Fruit fly (Drosophila melanogaster) whole organism, embryonic: ENCODE measurements around the gene CG9920.

Experiments used
- BEAF-32 ChIP-seq: fragments of 200-800 bp; sonication (Bioruptor generic); optimal IDR thresholded peaks from 3 replicates; lab custom pipeline; 2017; ENCODE audit warnings: missing biosample characterization, missing genetic modification characterization, mild to moderate bottlenecking, moderate library complexity, missing genetic modification reagents
- CG10321 ChIP-seq: fragments of 200-800 bp; sonication (Bioruptor generic); IDR thresholded peaks from 2 replicates; pipeline ENCODE4 v1.3.6; 2022; ENCODE audit warnings: missing biosample characterization, missing genetic modification characterization
- CG10979 ChIP-seq: fragments of 200-800 bp; sonication (Bioruptor generic); optimal IDR thresholded peaks from 2 replicates; lab custom pipeline; 2018; ENCODE audit warnings: missing biosample characterization, mild to moderate bottlenecking, missing genetic modification characterization, moderate library complexity
- CG11560 ChIP-seq: fragments of 200-800 bp; sonication (Bioruptor generic); IDR thresholded peaks from 3 replicates; pipeline ENCODE4 v1.3.6; 2022; ENCODE audit warnings: missing biosample characterization, missing genetic modification characterization
- CG13424 ChIP-seq: fragments of 200-800 bp; sonication (Bioruptor generic); optimal IDR thresholded peaks from 2 replicates; lab custom pipeline; 2019; ENCODE audit warnings: missing biosample characterization, mild to moderate bottlenecking, missing genetic modification characterization, moderate library complexity
- CG1647 ChIP-seq: fragments of 200-800 bp; sonication (Bioruptor generic); optimal IDR thresholded peaks from 3 replicates; lab custom pipeline; 2016; ENCODE audit warnings: missing biosample characterization, missing genetic modification characterization
- CG18476 ChIP-seq: fragments of 200-800 bp; sonication (Bioruptor generic); optimal IDR thresholded peaks from 2 replicates; lab custom pipeline; 2016; ENCODE audit warnings: missing biosample characterization, mild to moderate bottlenecking, missing genetic modification characterization
- CG2678 ChIP-seq: fragments of 200-800 bp; sonication (Bioruptor generic); optimal IDR thresholded peaks from 3 replicates; lab custom pipeline; 2019; ENCODE audit warnings: missing biosample characterization, mild to moderate bottlenecking, missing genetic modification characterization, moderate library complexity
- CG31365 ChIP-seq: fragments of 200-800 bp; sonication (Bioruptor generic); optimal IDR thresholded peaks from 2 replicates; lab custom pipeline; 2018; ENCODE audit warnings: missing biosample characterization, mild to moderate bottlenecking, missing genetic modification characterization
- CG34422 ChIP-seq: fragments of 200-800 bp; sonication (Bioruptor generic); IDR thresholded peaks from 3 replicates; pipeline ENCODE4 v1.3.6; 2022; ENCODE audit warnings: missing biosample characterization, missing genetic modification characterization
- CG3847 ChIP-seq: fragments of 200-800 bp; sonication (Bioruptor generic); IDR thresholded peaks from 2 replicates; pipeline ENCODE4 v1.3.6; 2022; ENCODE audit warnings: missing biosample characterization, missing genetic modification characterization
- CG4424 ChIP-seq: fragments of 200-800 bp; sonication (Bioruptor generic); optimal IDR thresholded peaks from 3 replicates; lab custom pipeline; 2016; ENCODE audit warnings: missing biosample characterization, missing genetic modification characterization
- CG4707 ChIP-seq: fragments of 200-800 bp; sonication (Bioruptor generic); optimal IDR thresholded peaks from 2 replicates; lab custom pipeline; 2018; ENCODE audit warnings: missing biosample characterization, mild to moderate bottlenecking, missing genetic modification characterization, moderate library complexity
- CG7271 ChIP-seq: fragments of 200-800 bp; sonication (Bioruptor generic); optimal IDR thresholded peaks from 2 replicates; lab custom pipeline; 2018; ENCODE audit warnings: missing biosample characterization, mild to moderate bottlenecking, missing genetic modification characterization, moderate library complexity
- CG7556 ChIP-seq: fragments of 200-800 bp; sonication (Bioruptor generic); optimal IDR thresholded peaks from 2 replicates; lab custom pipeline; 2017; ENCODE audit warnings: missing biosample characterization, mild to moderate bottlenecking, missing genetic modification characterization
- CG7839 ChIP-seq: fragments of 200-800 bp; sonication (Bioruptor generic); optimal IDR thresholded peaks from 3 replicates; lab custom pipeline; 2018; ENCODE audit warnings: missing biosample characterization, mild to moderate bottlenecking, missing genetic modification characterization, moderate library complexity
- CG8290 ChIP-seq, 3 experiments: fragments of 200-800 bp; sonication (Bioruptor generic); optimal IDR thresholded peaks; 2 replicates each; lab custom pipeline; 2016 to 2019; ENCODE audit warnings: missing biosample characterization in 3 of 3, missing genetic modification characterization in 3 of 3, mild to moderate bottlenecking in 2 of 3, moderate library complexity in 1 of 3
- CG9932 ChIP-seq: fragments of 200-800 bp; sonication (Bioruptor generic); IDR thresholded peaks from 2 replicates; pipeline ENCODE4 v1.3.6; 2022; ENCODE audit warnings: missing biosample characterization, missing genetic modification characterization
- CTCF ChIP-seq: fragments of 200-800 bp; sonication (Bioruptor generic); optimal IDR thresholded peaks from 2 replicates; lab custom pipeline; 2017; ENCODE audit warnings: missing biosample characterization, mild to moderate bottlenecking, missing genetic modification characterization, moderate library complexity
- Deaf1 ChIP-seq: fragments of 200-800 bp; optimal IDR thresholded peaks from 3 replicates; lab custom pipeline; 2019; ENCODE audit warnings: missing biosample characterization, mild to moderate bottlenecking, missing genetic modification characterization, moderate library complexity
- Dp ChIP-seq: fragments of 200-800 bp; sonication (Bioruptor generic); optimal IDR thresholded peaks from 2 replicates; lab custom pipeline; 2018; ENCODE audit warnings: missing biosample characterization, mild to moderate bottlenecking, missing genetic modification characterization, moderate library complexity
- E2f1 ChIP-seq: fragments of 200-800 bp; sonication (Bioruptor generic); IDR thresholded peaks from 2 replicates; pipeline ENCODE4 v1.3.6; 2022; ENCODE audit warnings: missing biosample characterization, missing genetic modification characterization
- Gsc ChIP-seq: fragments of 200-800 bp; sonication (Bioruptor generic); IDR thresholded peaks from 2 replicates; pipeline ENCODE4 v1.3.6; 2022; ENCODE audit warnings: missing biosample characterization, missing genetic modification characterization
- H15 ChIP-seq: fragments of 200-800 bp; sonication (Bioruptor generic); IDR thresholded peaks from 3 replicates; pipeline ENCODE4 v1.3.6; 2022; ENCODE audit warnings: missing biosample characterization, missing genetic modification characterization
- HLH3B ChIP-seq: fragments of 200-800 bp; sonication (Bioruptor generic); IDR thresholded peaks from 2 replicates; pipeline ENCODE4 v1.3.6; 2022; ENCODE audit warnings: missing biosample characterization, missing genetic modification characterization
- Neu2 ChIP-seq: fragments of 200-800 bp; sonication (Bioruptor generic); optimal IDR thresholded peaks from 3 replicates; lab custom pipeline; 2016; ENCODE audit warnings: missing biosample characterization, missing genetic modification characterization, borderline replicate concordance
- Nf-YC ChIP-seq: fragments of 200-800 bp; optimal IDR thresholded peaks from 3 replicates; lab custom pipeline; 2019; ENCODE audit warnings: missing biosample characterization, mild to moderate bottlenecking, missing genetic modification characterization, moderate library complexity
- NfI ChIP-seq: fragments of 200-800 bp; sonication (Bioruptor generic); optimal IDR thresholded peaks from 3 replicates; lab custom pipeline; 2018; ENCODE audit warnings: missing biosample characterization, mild to moderate bottlenecking, missing genetic modification characterization, moderate library complexity
- Oaz ChIP-seq: fragments of 200-800 bp; sonication (Bioruptor generic); IDR thresholded peaks from 2 replicates; pipeline ENCODE4 v1.3.6; 2022; ENCODE audit warnings: missing biosample characterization, missing genetic modification characterization
- Ptx1 ChIP-seq: fragments of 200-800 bp; sonication (Bioruptor generic); IDR thresholded peaks from 2 replicates; pipeline ENCODE4 v1.3.6; 2022; ENCODE audit warnings: missing biosample characterization, missing genetic modification characterization
- Spps ChIP-seq: fragments of 200-800 bp; sonication (Bioruptor generic); optimal IDR thresholded peaks from 2 replicates; lab custom pipeline; 2018; ENCODE audit warnings: missing biosample characterization, mild to moderate bottlenecking, missing genetic modification characterization
- Usf ChIP-seq: fragments of 200-800 bp; sonication (Bioruptor generic); optimal IDR thresholded peaks from 2 replicates; lab custom pipeline; 2017; ENCODE audit warnings: missing genotype, missing biosample characterization, missing genetic modification characterization
- amos ChIP-seq: fragments of 200-800 bp; sonication (Bioruptor generic); IDR thresholded peaks from 2 replicates; pipeline ENCODE4 v1.3.6; 2022; ENCODE audit warnings: missing biosample characterization, missing genetic modification characterization; ENCODE audit not compliant: partially characterized antibody
- ase ChIP-seq: fragments of 200-800 bp; sonication (Bioruptor generic); IDR thresholded peaks from 3 replicates; pipeline ENCODE4 v1.3.6; 2022; ENCODE audit warnings: missing biosample characterization, missing genetic modification characterization
- bigmax ChIP-seq: fragments of 200-800 bp; sonication (Bioruptor generic); optimal IDR thresholded peaks from 2 replicates; lab custom pipeline; 2018; ENCODE audit warnings: missing biosample characterization, mild to moderate bottlenecking, missing genetic modification characterization
- br ChIP-seq: fragments of >200 bp; optimal IDR thresholded peaks from 2 replicates; lab custom pipeline; 2017
- chif ChIP-seq, 2 experiments: fragments of 200-800 bp; sonication (Bioruptor generic); optimal IDR thresholded peaks; 3 replicates each; lab custom pipeline; 2016; ENCODE audit warnings: missing biosample characterization in 2 of 2, missing genetic modification characterization in 2 of 2
- danr ChIP-seq: fragments of 200-800 bp; sonication (Bioruptor generic); IDR thresholded peaks from 2 replicates; pipeline ENCODE4 v1.3.6; 2022; ENCODE audit warnings: missing biosample characterization, missing genetic modification characterization
- gsb-n ChIP-seq: fragments of 200-800 bp; sonication (Bioruptor generic); optimal IDR thresholded peaks from 3 replicates; lab custom pipeline; 2018; ENCODE audit warnings: missing biosample characterization, mild to moderate bottlenecking, missing genetic modification characterization
- hb ChIP-seq: fragments of 200-800 bp; sonication (Bioruptor generic); IDR thresholded peaks from 3 replicates; pipeline ENCODE4 v1.3.6; 2022; ENCODE audit warnings: missing biosample characterization, missing genetic modification characterization; ENCODE audit not compliant: partially characterized antibody
- ind ChIP-seq: fragments of 200-800 bp; sonication (Bioruptor generic); optimal IDR thresholded peaks from 3 replicates; lab custom pipeline; 2016; ENCODE audit warnings: missing biosample characterization, missing genetic modification characterization
- lola ChIP-seq, 3 experiments: fragments of >200 bp in 2 of 3; fragments of 200-800 bp in 1 of 3; sonication (Bioruptor generic) in 1 of 3; optimal IDR thresholded peaks; 2 replicates each; lab custom pipeline; 2017 to 2019; ENCODE audit warnings: missing biosample characterization in 3 of 3, missing genetic modification characterization in 3 of 3, mild to moderate bottlenecking in 1 of 3, moderate library complexity in 1 of 3
- luna ChIP-seq: fragments of 200-800 bp; sonication (Bioruptor generic); optimal IDR thresholded peaks from 2 replicates; lab custom pipeline; 2016; ENCODE audit warnings: missing biosample characterization, missing genetic modification characterization
- maf-S ChIP-seq: fragments of 200-800 bp; sonication (Bioruptor generic); optimal IDR thresholded peaks from 2 replicates; lab custom pipeline; 2016; ENCODE audit warnings: missing biosample characterization, missing genetic modification characterization
- mld ChIP-seq: fragments of 200-800 bp; sonication (Bioruptor generic); IDR thresholded peaks from 3 replicates; pipeline ENCODE4 v1.3.6; 2022; ENCODE audit warnings: missing biosample characterization, missing genetic modification characterization; ENCODE audit not compliant: partially characterized antibody
- sens-2 ChIP-seq: fragments of 200-800 bp; sonication (Bioruptor generic); IDR thresholded peaks from 2 replicates; pipeline ENCODE4 v1.3.6; 2022; ENCODE audit warnings: missing biosample characterization, missing genetic modification characterization
- slbo ChIP-seq: fragments of 200-800 bp; sonication (Bioruptor generic); IDR thresholded peaks from 2 replicates; pipeline ENCODE4 v1.3.6; 2022; ENCODE audit warnings: missing biosample characterization, missing genetic modification characterization
- tio ChIP-seq: fragments of 200-800 bp; sonication (Bioruptor generic); optimal IDR thresholded peaks from 2 replicates; lab custom pipeline; 2017; ENCODE audit warnings: missing biosample characterization, missing genetic modification characterization, inconsistent platforms
- tll ChIP-seq, 2 experiments: fragments of 200-800 bp in 1 of 2; fragments of >200 bp in 1 of 2; sonication (Bioruptor generic) in 1 of 2; optimal IDR thresholded peaks; 2 replicates each; lab custom pipeline; 2017 to 2019; ENCODE audit warnings: missing biosample characterization in 2 of 2, missing genetic modification characterization in 2 of 2, mild to moderate bottlenecking in 1 of 2, moderate library complexity in 1 of 2

CG9920 gene

dm6 chr3R:14061988-14062868, 35.7 kb downstream of the CG9920 start (continued):
- no peak for TF ChIP-seq NfI
- no peak for TF ChIP-seq CG8290 (GFP tag; optimal IDR thresholded peaks at IDR 0.05; lab: Kevin White, UChicago)
- TF ChIP-seq CG8290 (tag; optimal IDR thresholded peaks at IDR 0.05; lab: Kevin White, UChicago): peak in 1 of 2 experiments; percentile 15
- no peak for TF ChIP-seq bigmax (GFP tag; lab: Kevin White, UChicago)
- TF ChIP-seq Dp (GFP tag; lab: Kevin White, UChicago): no peak
- TF ChIP-seq CG31365 (tag; lab: Kevin White, UChicago): no peak
- no peak for TF ChIP-seq br (lab: Kevin White, UChicago)
- TF ChIP-seq CG4707: no peak
- peak; percentile 40 for TF ChIP-seq CG13424
- TF ChIP-seq chif (GFP tag; optimal IDR thresholded peaks at IDR 0.05; lab: Kevin White, UChicago): no peak
- TF ChIP-seq tll (GFP tag; optimal IDR thresholded peaks at IDR 0.05; lab: Kevin White, UChicago): no peak
- no peak for TF ChIP-seq CG7271 (tag; lab: Kevin White, UChicago)
- no peak for TF ChIP-seq Gsc (GFP tag; lab: Robert Waterston, UW)
- TF ChIP-seq tio (GFP tag; lab: Kevin White, UChicago): peak; percentile 21
- peak; percentile 11 for TF ChIP-seq ind (GFP tag; lab: Kevin White, UChicago)
- no peak for TF ChIP-seq Nf-YC
- no peak for TF ChIP-seq Neu2 (GFP tag; lab: Kevin White, UChicago)
- TF ChIP-seq CG7556: peak; percentile 36
- TF ChIP-seq CG10979: peak; percentile 13
- no peak for TF ChIP-seq HLH3B (GFP tag; lab: Robert Waterston, UW)
- TF ChIP-seq gsb-n: no peak
- no peak for TF ChIP-seq CG10321
- TF ChIP-seq CG3847 (GFP tag; lab: Robert Waterston, UW): no peak; the same call in 1 of the 2 replicates
- TF ChIP-seq BEAF-32 (GFP tag; lab: Kevin White, UChicago): no peak
- TF ChIP-seq slbo (GFP tag; lab: Robert Waterston, UW): peak; percentile 60; the same call in 1 of the 2 replicates
- no peak; the same call in 2 of the 3 replicates for TF ChIP-seq ase (GFP tag; lab: Robert Waterston, UW)
- TF ChIP-seq Oaz: no peak
- no peak for TF ChIP-seq hb (GFP tag; lab: Robert Waterston, UW)
- no peak for TF ChIP-seq maf-S (GFP tag; lab: Kevin White, UChicago)
- TF ChIP-seq luna (GFP tag; lab: Kevin White, UChicago): no peak
- no peak for TF ChIP-seq danr (GFP tag; lab: Robert Waterston, UW)
- TF ChIP-seq Deaf1 (tag; lab: Kevin White, UChicago): no peak
- TF ChIP-seq Ptx1 (GFP tag; lab: Robert Waterston, UW): peak; percentile 54
- TF ChIP-seq Usf (GFP tag; lab: Kevin White, UChicago): peak; percentile 6
- peak; percentile 43 for TF ChIP-seq CG7839 (tag; lab: Kevin White, UChicago)
- TF ChIP-seq H15 (GFP tag; lab: Robert Waterston, UW): no peak
- TF ChIP-seq Spps (tag; lab: Kevin White, UChicago): no peak
- TF ChIP-seq CG11560: no peak
- peak; percentile 46; the same call in 1 of the 2 replicates for TF ChIP-seq CG9932
- TF ChIP-seq CG1647: no peak
- no peak for TF ChIP-seq CG18476 (GFP tag; lab: Kevin White, UChicago)
- 0 out of 3 replicates have a peak, but pooled peaks have one; percentile 32 for TF ChIP-seq CG34422 (GFP tag; lab: Robert Waterston, UW)
- TF ChIP-seq CG2678: peak; percentile 73
- peak in 1 of 3 experiments; percentile 0 for TF ChIP-seq lola (GFP tag; optimal IDR thresholded peaks at IDR 0.05; lab: Kevin White, UChicago)
- TF ChIP-seq E2f1 (GFP tag; lab: Robert Waterston, UW): 0 out of 2 replicates have a peak, but pooled peaks have one; percentile 10
- no peak for TF ChIP-seq mld (GFP tag; lab: Robert Waterston, UW)
- no peak for TF ChIP-seq sens-2 (GFP tag; lab: Robert Waterston, UW)
- peak; percentile 25 for TF ChIP-seq CG4424 (GFP tag; lab: Kevin White, UChicago)
- no peak for TF ChIP-seq CTCF (GFP tag; lab: Kevin White, UChicago)
- no peak for TF ChIP-seq amos (GFP tag; lab: Robert Waterston, UW)
